Worm (Caenorhabditis elegans): ENCODE measurements around the gene wdr-54.

DNA sequence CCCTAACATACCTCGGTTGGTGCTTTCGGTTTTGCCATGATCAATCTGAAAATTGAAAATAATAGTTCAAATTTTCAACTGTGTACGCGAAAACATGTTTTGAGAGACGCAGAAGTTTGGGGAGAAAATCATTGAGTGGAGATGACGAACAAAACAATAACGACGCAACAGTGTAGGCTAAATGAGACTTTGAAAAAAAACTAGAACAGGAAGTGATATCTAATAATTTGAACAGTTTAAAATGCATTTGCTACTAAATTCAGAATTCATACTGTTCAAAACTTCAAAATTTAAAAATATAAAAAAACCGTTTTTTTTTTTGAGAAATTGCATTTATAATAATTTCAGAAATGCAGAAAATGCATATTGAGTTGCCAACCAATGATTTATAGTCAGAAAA is 15.6 kb upstream of the wdr-54 start, which contains the start of gene F25E2.3:
- TF ChIP-seq T22C8.4 (GFP tag; IDR thresholded peaks at IDR 0.05) (no peak), ztf-23 (GFP tag; IDR thresholded peaks at IDR 0.05) (no peak), tab-1 (GFP tag; IDR thresholded peaks at IDR 0.05) (no peak), ztf-29 (GFP tag; IDR thresholded peaks at IDR 0.05) (no peak), klf-2 (GFP tag; conservative IDR thresholded peaks at IDR 0.05) (no peak), ref-1 (GFP tag; conservative IDR thresholded peaks at IDR 0.05) (no peak), cog-1 (tag; optimal IDR thresholded peaks at IDR 0.05) (no peak), flt-1 (GFP tag; IDR thresholded peaks at IDR 0.05) (no peak)
